Fruit fly (Drosophila melanogaster) whole organism, wandering third instar larva: ENCODE data around the gene Ir67b.

Source experiments
- Abd-B ChIP-seq: fragments of >200 bp; optimal IDR thresholded peaks from 2 replicates; lab custom pipeline; 2017; ENCODE audit warnings: missing biosample characterization, missing genetic modification characterization
- CG32264 ChIP-seq: fragments of 200-800 bp; sonication (Bioruptor generic); optimal IDR thresholded peaks from 2 replicates; lab custom pipeline; 2016; ENCODE audit warnings: missing biosample characterization, missing genetic modification characterization
- CG9705 ChIP-seq: fragments of 200-800 bp; sonication (Bioruptor generic); optimal IDR thresholded peaks from 2 replicates; lab custom pipeline; 2018; ENCODE audit warnings: missing biosample characterization, mild to moderate bottlenecking, missing genetic modification characterization
- CrebA ChIP-seq: fragments of 200-800 bp; sonication (Bioruptor generic); optimal IDR thresholded peaks from 2 replicates; lab custom pipeline; 2016; ENCODE audit warnings: missing biosample characterization, mild to moderate bottlenecking, missing genetic modification characterization, borderline replicate concordance
- Dfd ChIP-seq: fragments of >200 bp; optimal IDR thresholded peaks from 2 replicates; lab custom pipeline; 2017; ENCODE audit warnings: missing biosample characterization, missing genetic modification characterization
- Dif ChIP-seq: fragments of 200-275, 200-300 bp; sonication (Bioruptor generic); optimal IDR thresholded peaks from 2 replicates; lab custom pipeline; 2018; ENCODE audit warnings: missing biosample characterization, missing genetic modification characterization; ENCODE audit not compliant: partially characterized antibody
- HLH106 ChIP-seq: fragments of 200-800 bp; optimal IDR thresholded peaks from 3 replicates; lab custom pipeline; 2019; ENCODE audit warnings: missing biosample characterization, mild to moderate bottlenecking, missing genetic modification characterization, moderate library complexity
- Hnf4 ChIP-seq: fragments of 200-800 bp; sonication (Bioruptor generic); optimal IDR thresholded peaks from 2 replicates; lab custom pipeline; 2016; ENCODE audit warnings: missing biosample characterization, mild to moderate bottlenecking, missing genetic modification characterization
- Hr78 ChIP-seq: fragments of >200 bp; optimal IDR thresholded peaks from 2 replicates; lab custom pipeline; 2017; ENCODE audit warnings: missing biosample characterization, missing genetic modification characterization
- Hr83 ChIP-seq: fragments of 200-300 bp; sonication (Bioruptor generic); optimal IDR thresholded peaks from 2 replicates; lab custom pipeline; 2016; ENCODE audit warnings: missing biosample characterization, mild to moderate bottlenecking, missing genetic modification characterization, moderate library complexity; ENCODE audit not compliant: poor library complexity, severe bottlenecking
- Mio ChIP-seq: sonication (Bioruptor generic); optimal IDR thresholded peaks from 2 replicates; lab custom pipeline; 2016; ENCODE audit warnings: missing biosample characterization, missing genetic modification characterization
- Myc ChIP-seq: fragments of >200 bp; optimal IDR thresholded peaks from 2 replicates; lab custom pipeline; 2017
- N ChIP-seq: fragments of >200 bp; optimal IDR thresholded peaks from 2 replicates; lab custom pipeline; 2018; ENCODE audit warnings: missing biosample characterization, missing external identifiers, missing genetic modification characterization
- OdsH ChIP-seq: fragments of 200-800 bp; sonication (Bioruptor generic); optimal IDR thresholded peaks from 2 replicates; lab custom pipeline; 2016; ENCODE audit warnings: missing biosample characterization, mild to moderate bottlenecking, missing genetic modification characterization
- Rel ChIP-seq, 2 experiments: fragments of 200-800 bp; sonication (Bioruptor generic) in 1 of 2; optimal IDR thresholded peaks; 2 replicates in 1 of 2; 3 replicates in 1 of 2; lab custom pipeline; 2016 to 2019; ENCODE audit warnings: mild to moderate bottlenecking in 2 of 2, missing biosample characterization in 2 of 2, missing genetic modification characterization in 2 of 2, moderate library complexity in 1 of 2
- Vsx2 ChIP-seq: fragments of 200-300, 225-300 bp; sonication (Bioruptor generic); optimal IDR thresholded peaks from 2 replicates; lab custom pipeline; 2018; ENCODE audit warnings: missing biosample characterization, missing genetic modification characterization; ENCODE audit not compliant: partially characterized antibody
- br ChIP-seq: fragments of 200-800 bp; sonication (Bioruptor generic); optimal IDR thresholded peaks from 2 replicates; lab custom pipeline; 2016; ENCODE audit warnings: missing biosample characterization, missing genetic modification characterization
- brk ChIP-seq: fragments of 200-800 bp; sonication (Bioruptor generic); optimal IDR thresholded peaks from 2 replicates; lab custom pipeline; 2016; ENCODE audit warnings: missing biosample characterization, mild to moderate bottlenecking, missing genetic modification characterization
- dl ChIP-seq, 2 experiments: fragments of 175-275, 200-275 bp in 1 of 2; fragments of 200-275 bp in 1 of 2; sonication (Bioruptor generic); optimal IDR thresholded peaks; lab custom pipeline; 2018; ENCODE audit warnings: mild to moderate bottlenecking in 2 of 2, missing biosample characterization in 2 of 2, missing genetic modification characterization in 2 of 2, moderate library complexity in 2 of 2; ENCODE audit not compliant: partially characterized antibody in 2 of 2, insufficient read depth in 1 of 2
- dmrt93B ChIP-seq: fragments of 200-800 bp; sonication (Bioruptor generic); optimal IDR thresholded peaks from 2 replicates; lab custom pipeline; 2018; ENCODE audit warnings: missing biosample characterization, mild to moderate bottlenecking, missing genetic modification characterization
- dsf ChIP-seq: sonication (Bioruptor generic); optimal IDR thresholded peaks from 2 replicates; lab custom pipeline; 2016; ENCODE audit warnings: missing biosample characterization, missing genetic modification characterization, borderline replicate concordance
- ey ChIP-seq: fragments of 200-800 bp; sonication (Bioruptor generic); optimal IDR thresholded peaks from 2 replicates; lab custom pipeline; 2016; ENCODE audit warnings: missing biosample characterization, missing genetic modification characterization
- foxo ChIP-seq, 2 experiments: fragments of 200-800 bp; sonication (Bioruptor generic); optimal IDR thresholded peaks; 2 replicates in 1 of 2; 3 replicates in 1 of 2; lab custom pipeline; 2016 to 2017; ENCODE audit warnings: missing biosample characterization in 2 of 2, missing genetic modification characterization in 2 of 2
- fru ChIP-seq: fragments of 200-800 bp; sonication (Bioruptor generic); optimal IDR thresholded peaks from 3 replicates; lab custom pipeline; 2016; ENCODE audit warnings: missing biosample characterization, mild to moderate bottlenecking, missing genetic modification characterization
- h ChIP-seq: fragments of 200-800 bp; sonication (Bioruptor generic); optimal IDR thresholded peaks from 3 replicates; lab custom pipeline; 2016; ENCODE audit warnings: missing biosample characterization, mild to moderate bottlenecking, missing genetic modification characterization
- jim ChIP-seq: fragments of 175-275, 200-325 bp; sonication (Bioruptor generic); optimal IDR thresholded peaks from 2 replicates; lab custom pipeline; 2016; ENCODE audit warnings: missing biosample characterization, mild to moderate bottlenecking, missing genetic modification characterization
- lola ChIP-seq: fragments of >200 bp; optimal IDR thresholded peaks from 2 replicates; lab custom pipeline; 2017; ENCODE audit warnings: missing biosample characterization, missing genetic modification characterization
- pan ChIP-seq: fragments of >200 bp; optimal IDR thresholded peaks from 2 replicates; lab custom pipeline; 2017
- psq ChIP-seq: fragments of 200-800 bp; sonication (Bioruptor generic); optimal IDR thresholded peaks from 3 replicates; lab custom pipeline; 2017; ENCODE audit warnings: missing biosample characterization, mild to moderate bottlenecking, missing genetic modification characterization, moderate library complexity
- rgr ChIP-seq: fragments of 200-800 bp; sonication (Bioruptor generic); optimal IDR thresholded peaks from 3 replicates; lab custom pipeline; 2016; ENCODE audit warnings: missing biosample characterization, mild to moderate bottlenecking, missing genetic modification characterization
- usp ChIP-seq: fragments of >200 bp; optimal IDR thresholded peaks from 2 replicates; lab custom pipeline; 2017; ENCODE audit warnings: missing biosample characterization, missing genetic modification characterization
- woc ChIP-seq: sonication (Bioruptor generic); optimal IDR thresholded peaks from 2 replicates; lab custom pipeline; 2016; ENCODE audit warnings: missing biosample characterization, mild to moderate bottlenecking, missing genetic modification characterization

Ir67b gene

dm6 chr3L:10392585-10393258, 39.1 kb downstream of the Ir67b start:
- TF ChIP-seq Dfd (GFP tag; lab: Kevin White, UChicago) (no peak), usp (GFP tag; lab: Kevin White, UChicago) (no peak), lola (GFP tag; lab: Kevin White, UChicago) (no peak), psq (no peak), pan (lab: Kevin White, UChicago) (no peak), rgr (GFP tag; lab: Kevin White, UChicago) (no peak), OdsH (no peak), dsf (no peak), Rel (GFP tag; optimal IDR thresholded peaks at IDR 0.05; lab: Kevin White, UChicago) (no peak), Rel (tag; optimal IDR thresholded peaks at IDR 0.05; lab: Kevin White, UChicago) (no peak), Hnf4 (GFP tag; lab: Kevin White, UChicago) (no peak)

- TF ChIP-seq lola (GFP tag; lab: Kevin White, UChicago): no peak
- TF ChIP-seq, all 38 proteins: peak for 0
Observed at dm6 chr3L:10392049-10392448, 39.7 kb downstream of the Ir67b start.

dm6 chr3L:10390947-10391346, 40.8 kb downstream of the Ir67b start:
- TF ChIP-seq Hnf4 (GFP tag; lab: Kevin White, UChicago): no peak
- no peak for TF ChIP-seq Dif (GFP tag; lab: Kevin White, UChicago)
- TF ChIP-seq Rel (GFP tag; optimal IDR thresholded peaks at IDR 0.05; lab: Kevin White, UChicago): no peak
- no peak for TF ChIP-seq Rel (tag; optimal IDR thresholded peaks at IDR 0.05; lab: Kevin White, UChicago)
- no peak for TF ChIP-seq CG9705 (GFP tag; lab: Kevin White, UChicago)
- no peak for TF ChIP-seq ey (GFP tag; lab: Kevin White, UChicago)
- no peak for TF ChIP-seq Hr83 (GFP tag; lab: Kevin White, UChicago)

- TF ChIP-seq CG32264 (GFP tag; lab: Kevin White, UChicago): no peak
- TF ChIP-seq, all 38 proteins: peak for 0
Observed at dm6 chr3L:10389900-10390299, 41.9 kb downstream of the Ir67b start.

dm6 chr3L:10389143-10389542, 42.6 kb downstream of the Ir67b start:
- TF ChIP-seq CG9705 (GFP tag; lab: Kevin White, UChicago): no peak
- no peak for TF ChIP-seq pan (lab: Kevin White, UChicago)
- TF ChIP-seq dl (GFP tag; optimal IDR thresholded peaks at IDR 0.05; lab: Kevin White, UChicago; ENCODE audit: insufficient read depth in 1 of 2, partially characterized antibody in 2 of 2): no peak
- TF ChIP-seq Rel (GFP tag; optimal IDR thresholded peaks at IDR 0.05; lab: Kevin White, UChicago): no peak
- TF ChIP-seq Rel (tag; optimal IDR thresholded peaks at IDR 0.05; lab: Kevin White, UChicago): no peak
- no peak for TF ChIP-seq Vsx2
- no peak for TF ChIP-seq jim (GFP tag; lab: Kevin White, UChicago)
- TF ChIP-seq, all 38 proteins: peak for 0

- TF ChIP-seq HLH106 (tag; lab: Kevin White, UChicago) (peak; percentile 33), N (no peak), usp (GFP tag; lab: Kevin White, UChicago) (no peak), woc (GFP tag; lab: Kevin White, UChicago) (peak; percentile 21), dsf (no peak), Hr78 (GFP tag; lab: Kevin White, UChicago) (no peak), foxo (GFP tag; optimal IDR thresholded peaks at IDR 0.05; lab: Kevin White, UChicago) (peak in 1 of 2 experiments; percentile 29), dl (GFP tag; optimal IDR thresholded peaks at IDR 0.05; lab: Kevin White, UChicago; ENCODE audit: insufficient read depth in 1 of 2, partially characterized antibody in 2 of 2) (no peak), fru (GFP tag; lab: Kevin White, UChicago) (peak; percentile 37), Mio (GFP tag; lab: Kevin White, UChicago) (no peak), jim (GFP tag; lab: Kevin White, UChicago) (no peak), br (GFP tag; lab: Kevin White, UChicago) (peak; percentile 13), psq (no peak), CG32264 (GFP tag; lab: Kevin White, UChicago) (no peak), CrebA (GFP tag; lab: Kevin White, UChicago) (no peak), dmrt93B (GFP tag; lab: Kevin White, UChicago) (peak; percentile 10), brk (no peak), Abd-B (no peak), Myc (lab: Kevin White, UChicago) (no peak), CG9705 (GFP tag; lab: Kevin White, UChicago) (no peak), ey (GFP tag; lab: Kevin White, UChicago) (no peak), h (GFP tag; lab: Kevin White, UChicago) (no peak)
Observed at dm6 chr3L:10387233-10387925, 44.4 kb downstream of the Ir67b start.
